Worm (Caenorhabditis elegans) whole organism, midembryonic: ENCODE measurements around the gene srh-21.

Source experiments
- T22C8.4 ChIP-seq: fragments of 200-800 bp; sonication (Bioruptor generic); IDR thresholded peaks from 2 replicates; pipeline ENCODE4 v1.3.6; 2022; ENCODE audit warnings: missing genetic modification characterization, missing compliant biosample characterization
- flt-1 ChIP-seq: fragments of 200-800 bp; sonication (Bioruptor generic); IDR thresholded peaks from 2 replicates; pipeline ENCODE4 v1.3.6; 2022; ENCODE audit warnings: missing genetic modification characterization, missing compliant biosample characterization
- klf-2 ChIP-seq: fragments of 200-800 bp; sonication (Bioruptor generic); conservative IDR thresholded peaks from 2 replicates; pipeline ENCODE4 v1.3.6; 2022; ENCODE audit warnings: missing genetic modification reagents, missing genetic modification characterization, missing compliant biosample characterization
- med-1 ChIP-seq: sonication (generic microtip); optimal IDR thresholded peaks from 2 replicates; lab custom pipeline; 2017; ENCODE audit warnings: missing genetic modification characterization, mild to moderate bottlenecking, missing compliant biosample characterization, antibody characterized with exemption, missing genetic modification reagents; ENCODE audit not compliant: insufficient read depth
- tab-1 ChIP-seq: fragments of 200-800 bp; sonication (Bioruptor generic); IDR thresholded peaks from 2 replicates; pipeline ENCODE4 v1.3.6; 2022; ENCODE audit warnings: missing genetic modification characterization, missing compliant biosample characterization
- ztf-23 ChIP-seq: fragments of 200-800 bp; sonication (Bioruptor generic); IDR thresholded peaks from 2 replicates; pipeline ENCODE4 v1.3.6; 2022; ENCODE audit warnings: missing genetic modification reagents, missing genetic modification characterization, missing compliant biosample characterization
- ztf-29 ChIP-seq: fragments of 200-800 bp; sonication (Bioruptor generic); IDR thresholded peaks from 2 replicates; pipeline ENCODE4 v1.3.6; 2022; ENCODE audit warnings: missing genetic modification reagents, missing genetic modification characterization, missing compliant biosample characterization

- TF ChIP-seq ztf-23 (GFP tag; lab: Robert Waterston, UW), result no peak
- TF ChIP-seq ztf-29 (GFP tag; lab: Robert Waterston, UW), result 0 out of 2 replicates have a peak, but pooled peaks have one; percentile 9
- TF ChIP-seq flt-1, result no peak
- TF ChIP-seq tab-1 (GFP tag; lab: Robert Waterston, UW), result no peak
- no peak for TF ChIP-seq klf-2 (GFP tag; lab: Robert Waterston, UW)
- no peak for TF ChIP-seq med-1 (GFP tag; lab: Kevin White, UChicago)
- peak; percentile 50; the same call in 1 of the 2 replicates for TF ChIP-seq T22C8.4 (GFP tag; lab: Robert Waterston, UW)
Measured at ce11 chrV:4962968-4963367, 36.5 kb downstream of the srh-21 start, which contains the start of gene tam-1.
